Fruit fly (Drosophila melanogaster): Measurements from ENCODE around the gene CG5151.
A peak's percentile ranks its signal among the peaks of the same experiment; 100 is the strongest.

The CG5151 gene

dm6 chr3L:16157251-16158190 lies 7.0 kb downstream of the CG5151 start (continued):
- TF ChIP-seq unpg (GFP tag; optimal IDR thresholded peaks at IDR 0.05) = peak; percentile 63
- TF ChIP-seq Sin3A (optimal IDR thresholded peaks at IDR 0.05) = no peak
- peak; percentile 47 for TF ChIP-seq Asciz (GFP tag; optimal IDR thresholded peaks at IDR 0.05)
- TF ChIP-seq Dad (GFP tag; optimal IDR thresholded peaks at IDR 0.05) = no peak
- peak; percentile 51 for TF ChIP-seq Chrac-16 (GFP tag; optimal IDR thresholded peaks at IDR 0.05)
- TF ChIP-seq CG4360 (GFP tag; IDR thresholded peaks at IDR 0.05) = 0 out of 2 replicates have a peak, but pooled peaks have one; percentile 25
- TF ChIP-seq CG6765 (GFP tag; optimal IDR thresholded peaks at IDR 0.05) = no peak
- TF ChIP-seq CG32767 (GFP tag; IDR thresholded peaks at IDR 0.05) = peak; percentile 9; the same call in 1 of the 2 replicates
- TF ChIP-seq CG17328 (GFP tag; IDR thresholded peaks at IDR 0.05) = 0 out of 2 replicates have a peak, but pooled peaks have one; percentile 17
- TF ChIP-seq CG2889 (GFP tag; IDR thresholded peaks at IDR 0.05) = no peak
- no peak for TF ChIP-seq Scr (GFP tag; IDR thresholded peaks at IDR 0.05; ENCODE audit: partially characterized antibody)
- peak; percentile 3 for TF ChIP-seq D19B (GFP tag; optimal IDR thresholded peaks at IDR 0.05)
- TF ChIP-seq CG30431 (GFP tag; optimal IDR thresholded peaks at IDR 0.05) = peak; percentile 6
- TF ChIP-seq CG16813 (GFP tag; IDR thresholded peaks at IDR 0.05; ENCODE audit: partially characterized antibody) = no peak
- TF ChIP-seq NfI (GFP tag; optimal IDR thresholded peaks at IDR 0.05) = peak; percentile 32
- no peak for TF ChIP-seq al (GFP tag; IDR thresholded peaks at IDR 0.05)
- no peak for TF ChIP-seq CG7928 (GFP tag; optimal IDR thresholded peaks at IDR 0.05)
- no peak for TF ChIP-seq Stat92E (GFP tag; optimal IDR thresholded peaks at IDR 0.05)
- TF ChIP-seq CG8944 (GFP tag; optimal IDR thresholded peaks at IDR 0.05) = peak; percentile 21
- no peak for TF ChIP-seq inv (GFP tag; IDR thresholded peaks at IDR 0.05; ENCODE audit: partially characterized antibody)
- TF ChIP-seq en (GFP tag; optimal IDR thresholded peaks at IDR 0.05) = peak; percentile 43
- peak; percentile 62 for TF ChIP-seq Ssrp (tag; optimal IDR thresholded peaks at IDR 0.05)
- TF ChIP-seq Neu2 (GFP tag; optimal IDR thresholded peaks at IDR 0.05; ENCODE audit: borderline replicate concordance) = no peak
- 0 out of 3 replicates have a peak, but pooled peaks have one; percentile 14 for TF ChIP-seq CG11093 (GFP tag; IDR thresholded peaks at IDR 0.05)
- TF ChIP-seq klu (GFP tag; IDR thresholded peaks at IDR 0.05) = no peak
- no peak for TF ChIP-seq toy (GFP tag; IDR thresholded peaks at IDR 0.05)
- no peak for TF ChIP-seq cad (GFP tag; optimal IDR thresholded peaks at IDR 0.05)
- TF ChIP-seq tx (GFP tag; optimal IDR thresholded peaks at IDR 0.05) = no peak
- no peak for TF ChIP-seq Ravus (GFP tag; IDR thresholded peaks at IDR 0.05)
- TF ChIP-seq CG13287 (GFP tag; IDR thresholded peaks at IDR 0.05; ENCODE audit: partially characterized antibody) = no peak
- TF ChIP-seq shn (GFP tag; optimal IDR thresholded peaks at IDR 0.05) = peak; percentile 29
- peak; percentile 49 for TF ChIP-seq Camta (GFP tag; optimal IDR thresholded peaks at IDR 0.05)
- TF ChIP-seq CG4730 (GFP tag; IDR thresholded peaks at IDR 0.05) = no peak
- TF ChIP-seq row (GFP tag; IDR thresholded peaks at IDR 0.05) = peak; percentile 66
- no peak for TF ChIP-seq kni (GFP tag; optimal IDR thresholded peaks at IDR 0.05)
- no peak for TF ChIP-seq psq (GFP tag; optimal IDR thresholded peaks at IDR 0.05)
- TF ChIP-seq sima (GFP tag; optimal IDR thresholded peaks at IDR 0.05) = no peak
- no peak for TF ChIP-seq CG1233 (GFP tag; optimal IDR thresholded peaks at IDR 0.05)
- TF ChIP-seq CG17359 (tag; optimal IDR thresholded peaks at IDR 0.05) = peak; percentile 60
- TF ChIP-seq dimm (GFP tag; IDR thresholded peaks at IDR 0.05) = no peak
- peak; percentile 57 to 74 for TF ChIP-seq Pdp1 (GFP tag; optimal IDR thresholded peaks at IDR 0.05)
- peak; percentile 20 for TF ChIP-seq btn (GFP tag; optimal IDR thresholded peaks at IDR 0.05)
- no peak for TF ChIP-seq CG42726 (GFP tag; IDR thresholded peaks at IDR 0.05; ENCODE audit: partially characterized antibody)
- peak; percentile 12 for TF ChIP-seq Max (GFP tag; optimal IDR thresholded peaks at IDR 0.05)
- 0 out of 3 replicates have a peak, but pooled peaks have one; percentile 34 for TF ChIP-seq CG14860 (GFP tag; IDR thresholded peaks at IDR 0.05; ENCODE audit: partially characterized antibody)
- TF ChIP-seq CoRest (tag; optimal IDR thresholded peaks at IDR 0.05) = peak; percentile 74
- peak; percentile 48 for TF ChIP-seq cg (GFP tag; optimal IDR thresholded peaks at IDR 0.05)
- TF ChIP-seq CG10565 (GFP tag; optimal IDR thresholded peaks at IDR 0.05) = no peak
